Worm (Caenorhabditis elegans): ENCODE data around the gene mttu-1.

mttu-1 gene

DNA sequence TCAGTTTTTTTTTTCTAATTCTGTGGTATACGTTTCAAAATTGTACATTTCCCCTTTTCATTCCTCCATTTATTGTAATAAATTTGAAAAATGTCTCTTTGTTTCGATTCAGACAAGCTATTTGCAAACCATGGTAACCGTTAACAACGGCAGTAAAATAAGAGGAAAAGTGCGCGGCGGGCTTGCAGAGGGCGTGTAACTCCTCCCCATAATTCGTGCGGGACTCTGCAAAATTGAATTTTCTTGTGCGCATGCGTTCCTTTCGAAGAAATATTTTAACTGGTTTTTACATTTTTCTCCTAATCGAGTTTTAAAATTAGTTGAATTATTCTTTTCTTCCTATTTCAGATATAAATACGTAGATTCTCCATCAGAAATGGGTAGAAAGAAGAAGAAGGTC, 13.9 kb upstream of the mttu-1 start, which contains the start of gene znf-207:
znf-207 (plus strand) TSS at position 349 of the 400 bp plus-strand sequence.
- TF ChIP-seq lsy-2 (tag; optimal IDR thresholded peaks at IDR 0.05) (peak in 1 of 2 experiments; percentile 67), nhr-111 (GFP tag; optimal IDR thresholded peaks at IDR 0.05) (no peak), mxl-3 (GFP tag; optimal IDR thresholded peaks at IDR 0.05) (peak; percentile 27), hlh-30 (tag; optimal IDR thresholded peaks at IDR 0.05; ENCODE audit: insufficient read depth) (peak; percentile 23), fkh-10 (GFP tag; optimal IDR thresholded peaks at IDR 0.05) (peak; percentile 23), ces-1 (GFP tag; optimal IDR thresholded peaks at IDR 0.05) (peak; percentile 80), pha-4 (GFP tag; IDR thresholded peaks at IDR 0.05) (no peak), pha-4 (tag; optimal IDR thresholded peaks at IDR 0.05) (peak; percentile 46), zip-11 (GFP tag; IDR thresholded peaks at IDR 0.05) (no peak), mep-1 (tag; optimal IDR thresholded peaks at IDR 0.05) (peak; percentile 62), T26A8.4 (GFP tag; IDR thresholded peaks at IDR 0.05) (no peak), lin-38 (GFP tag; IDR thresholded peaks at IDR 0.05) (peak; percentile 53), rbr-2 (tag; optimal IDR thresholded peaks at IDR 0.05) (peak; percentile 13), dve-1 (tag; optimal IDR thresholded peaks at IDR 0.05; ENCODE audit: insufficient read depth) (peak; percentile 1), nhr-42 (GFP tag; IDR thresholded peaks at IDR 0.05) (no peak), T20F7.1 (GFP tag; optimal IDR thresholded peaks at IDR 0.05) (peak; percentile 11), mes-2 (tag; optimal IDR thresholded peaks at IDR 0.05; ENCODE audit: poor library complexity, severe bottlenecking) (peak; percentile 81), hmg-1.1 (GFP tag; IDR thresholded peaks at IDR 0.05) (peak; percentile 38; the same call in 1 of the 2 replicates), hif-1 (tag; optimal IDR thresholded peaks at IDR 0.05) (peak in 1 of 2 experiments; percentile 40), dpl-1 (GFP tag; optimal IDR thresholded peaks at IDR 0.05) (peak; percentile 19), mdl-1 (tag; optimal IDR thresholded peaks at IDR 0.05) (peak in 1 of 2 experiments; percentile 39), mdt-29 (GFP tag; IDR thresholded peaks at IDR 0.05) (no peak)

ce11 chrIV:11307770-11308169, 11.1 kb upstream of the mttu-1 start:
- TF ChIP-seq aha-1 (tag) = peak; percentile 16
- peak; percentile 54 for TF ChIP-seq mes-2 (tag; optimal IDR thresholded peaks at IDR 0.05; ENCODE audit: poor library complexity, severe bottlenecking)
- TF ChIP-seq unc-62 (GFP tag; optimal IDR thresholded peaks at IDR 0.05 in 1 of 2) = peak in 1 of 2 experiments; percentile 4
- no peak for TF ChIP-seq unc-62 (tag; optimal IDR thresholded peaks at IDR 0.05)
- TF ChIP-seq zfp-2 (tag; optimal IDR thresholded peaks at IDR 0.05) = no peak
- TF ChIP-seq lsy-2 (tag; optimal IDR thresholded peaks at IDR 0.05) = peak in 1 of 2 experiments; percentile 51
- no peak for TF ChIP-seq ctbp-1 (GFP tag; IDR thresholded peaks at IDR 0.05)
- peak; percentile 72 for TF ChIP-seq nhr-6 (tag; optimal IDR thresholded peaks at IDR 0.05)
- peak; percentile 10 for TF ChIP-seq F10B5.3 (tag; optimal IDR thresholded peaks at IDR 0.05)
- TF ChIP-seq rbr-2 (tag; optimal IDR thresholded peaks at IDR 0.05) = no peak
- no peak for TF ChIP-seq lin-1 (GFP tag; IDR thresholded peaks at IDR 0.05)

- no peak for TF ChIP-seq unc-39 (tag; optimal IDR thresholded peaks at IDR 0.05)
- TF ChIP-seq hlh-30 (tag; optimal IDR thresholded peaks at IDR 0.05; ENCODE audit: insufficient read depth) = peak; percentile 14
- no peak for TF ChIP-seq set-16 (GFP tag; IDR thresholded peaks at IDR 0.05)
- no peak for TF ChIP-seq aly-2 (tag; optimal IDR thresholded peaks at IDR 0.05)
- no peak for TF ChIP-seq lin-29 (GFP tag; IDR thresholded peaks at IDR 0.05)
- no peak for TF ChIP-seq nhr-10 (tag; optimal IDR thresholded peaks at IDR 0.05)
- TF ChIP-seq zag-1 (tag; optimal IDR thresholded peaks at IDR 0.05) = no peak
- no peak for TF ChIP-seq egl-43 (GFP tag; IDR thresholded peaks at IDR 0.05)
- TF ChIP-seq dve-1 (tag; optimal IDR thresholded peaks at IDR 0.05; ENCODE audit: insufficient read depth) = peak; percentile 58
- TF ChIP-seq hif-1 (tag; optimal IDR thresholded peaks at IDR 0.05) = no peak
- TF ChIP-seq nhr-237 (tag; optimal IDR thresholded peaks at IDR 0.05) = no peak
- no peak for TF ChIP-seq saeg-2 (GFP tag; IDR thresholded peaks at IDR 0.05)
- no peak for TF ChIP-seq lin-15B (tag; optimal IDR thresholded peaks at IDR 0.05)
- no peak for TF ChIP-seq mxl-2 (GFP tag; conservative IDR thresholded peaks at IDR 0.05)
- TF ChIP-seq pqm-1 (tag; optimal IDR thresholded peaks at IDR 0.05) = peak; percentile 35
- no peak for TF ChIP-seq attf-4 (tag; optimal IDR thresholded peaks at IDR 0.05)
- TF ChIP-seq nhr-76 (tag; optimal IDR thresholded peaks at IDR 0.05) = no peak
- TF ChIP-seq F49E8.2 (tag; optimal IDR thresholded peaks at IDR 0.05; ENCODE audit: borderline replicate concordance) = no peak
- no peak for TF ChIP-seq spr-3 (GFP tag; optimal IDR thresholded peaks at IDR 0.05)
- TF ChIP-seq Y105C5A.15 (GFP tag; IDR thresholded peaks at IDR 0.05) = no peak
- no peak for TF ChIP-seq nhr-25 (tag; optimal IDR thresholded peaks at IDR 0.05; ENCODE audit: borderline replicate concordance, insufficient read depth)
- no peak for TF ChIP-seq lsy-2 (tag; optimal IDR thresholded peaks at IDR 0.05)
- TF ChIP-seq T20F7.1 (GFP tag; optimal IDR thresholded peaks at IDR 0.05) = no peak
- TF ChIP-seq vab-7 (GFP tag; IDR thresholded peaks at IDR 0.05) = no peak
These were observed 9.9 kb upstream of the mttu-1 start, which contains the start of gene B0035.13 for ce11 chrIV:11306548-11306947. TSS of gene B0035.13 (minus strand) at chrIV:11306720.

All from whole organism, L4 larva.